Fruit fly (Drosophila melanogaster): ENCODE results near the gene ru.

The ru gene

DNA sequence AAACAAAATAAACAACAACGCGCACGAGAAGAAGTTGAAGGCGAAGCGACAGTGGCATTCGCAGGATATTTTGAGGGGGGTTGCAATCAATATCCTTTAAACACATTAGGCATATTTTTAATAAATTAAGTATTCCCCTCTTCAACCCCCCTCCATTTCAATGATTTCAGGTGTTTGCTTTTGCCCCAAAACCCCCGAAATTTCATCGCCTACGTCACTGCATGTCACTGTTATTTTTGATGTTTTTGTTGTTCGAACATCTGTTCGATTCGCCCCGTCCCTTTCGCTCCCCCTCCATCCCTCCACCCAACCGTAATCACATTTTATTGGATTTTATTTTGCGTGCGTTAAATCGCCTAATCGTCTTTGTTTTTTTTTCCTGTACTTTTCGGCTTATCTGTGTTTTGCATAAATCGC, 2.2 kb upstream of the ru start (continued):
- TF ChIP-seq Rx (GFP tag; IDR thresholded peaks at IDR 0.05), result peak; percentile 81
- peak; percentile 79 for TF ChIP-seq tgo (GFP tag; IDR thresholded peaks at IDR 0.05)
- peak; percentile 84 for TF ChIP-seq CG31441 (GFP tag; IDR thresholded peaks at IDR 0.05)
- TF ChIP-seq CG11093 (GFP tag; IDR thresholded peaks at IDR 0.05), result peak; percentile 79
- peak; percentile 70 for TF ChIP-seq gt (GFP tag; IDR thresholded peaks at IDR 0.05)
- TF ChIP-seq run (tag; optimal IDR thresholded peaks at IDR 0.05), result peak; percentile 44
- no peak for TF ChIP-seq CG6854 (GFP tag; optimal IDR thresholded peaks at IDR 0.05)
- TF ChIP-seq cato (GFP tag; optimal IDR thresholded peaks at IDR 0.05; ENCODE audit: borderline replicate concordance), result peak; percentile 53
- TF ChIP-seq vfl (GFP tag; optimal IDR thresholded peaks at IDR 0.05), result peak; percentile 36
- TF ChIP-seq lola (GFP tag; optimal IDR thresholded peaks at IDR 0.05), result peak in 1 of 3 experiments; percentile 79
- TF ChIP-seq ara (GFP tag; IDR thresholded peaks at IDR 0.05), result peak; percentile 94
- peak; percentile 54; the same call in 1 of the 2 replicates for TF ChIP-seq danr (GFP tag; IDR thresholded peaks at IDR 0.05)
- peak; percentile 18 for TF ChIP-seq TFAM (GFP tag; optimal IDR thresholded peaks at IDR 0.05)
- TF ChIP-seq Gug (GFP tag; IDR thresholded peaks at IDR 0.05), result peak; percentile 93
- peak; percentile 57 for TF ChIP-seq eyg (GFP tag; optimal IDR thresholded peaks at IDR 0.05)
- TF ChIP-seq dmrt11E (tag; optimal IDR thresholded peaks at IDR 0.05), result peak; percentile 86
- peak; percentile 80 for TF ChIP-seq Hsf (GFP tag; optimal IDR thresholded peaks at IDR 0.05)
- peak; percentile 51 for TF ChIP-seq ro (GFP tag; IDR thresholded peaks at IDR 0.05)
- TF ChIP-seq CG1832 (GFP tag; optimal IDR thresholded peaks at IDR 0.05), result no peak
- TF ChIP-seq CG31224 (GFP tag; IDR thresholded peaks at IDR 0.05), result peak; percentile 74
- peak; percentile 17 for TF ChIP-seq CG2116 (GFP tag; optimal IDR thresholded peaks at IDR 0.05)
- peak; percentile 76 for TF ChIP-seq ems (GFP tag; optimal IDR thresholded peaks at IDR 0.05)
- TF ChIP-seq az2 (GFP tag; optimal IDR thresholded peaks at IDR 0.05), result peak; percentile 75
- no peak for TF ChIP-seq hb (GFP tag; IDR thresholded peaks at IDR 0.05; ENCODE audit: partially characterized antibody)
- peak; percentile 92 for TF ChIP-seq slbo (GFP tag; IDR thresholded peaks at IDR 0.05)
- TF ChIP-seq CG11456 (GFP tag; IDR thresholded peaks at IDR 0.05), result peak; percentile 86
- peak; percentile 88 for TF ChIP-seq lab (GFP tag; optimal IDR thresholded peaks at IDR 0.05)
- 0 out of 2 replicates have a peak, but pooled peaks have one; percentile 27 for TF ChIP-seq Dref (GFP tag; IDR thresholded peaks at IDR 0.05)
- TF ChIP-seq Hr78 (GFP tag; optimal IDR thresholded peaks at IDR 0.05), result peak in 1 of 2 experiments; percentile 6
- no peak for TF ChIP-seq lov (optimal IDR thresholded peaks at IDR 0.05)
- TF ChIP-seq lov (GFP tag; IDR thresholded peaks at IDR 0.05), result peak; percentile 91
- TF ChIP-seq Tbp (GFP tag; optimal IDR thresholded peaks at IDR 0.05), result no peak
- peak; percentile 66; the same call in 1 of the 2 replicates for TF ChIP-seq ham (GFP tag; IDR thresholded peaks at IDR 0.05)
- TF ChIP-seq tx (GFP tag; optimal IDR thresholded peaks at IDR 0.05), result peak; percentile 61
- no peak for TF ChIP-seq MTF-1 (GFP tag; optimal IDR thresholded peaks at IDR 0.05; ENCODE audit: borderline replicate concordance)
- TF ChIP-seq Ssrp (tag; optimal IDR thresholded peaks at IDR 0.05), result peak; percentile 66
- TF ChIP-seq peb (GFP tag; IDR thresholded peaks at IDR 0.05), result peak; percentile 80
- TF ChIP-seq Sry-β (GFP tag; optimal IDR thresholded peaks at IDR 0.05), result no peak
- peak; percentile 60 for TF ChIP-seq CG2202 (tag; optimal IDR thresholded peaks at IDR 0.05)
- peak; percentile 69 for TF ChIP-seq kay (GFP tag; optimal IDR thresholded peaks at IDR 0.05)
- TF ChIP-seq zf30C (GFP tag; optimal IDR thresholded peaks at IDR 0.05), result no peak
- TF ChIP-seq CG1602 (GFP tag; optimal IDR thresholded peaks at IDR 0.05), result peak; percentile 79
- TF ChIP-seq caup (GFP tag; optimal IDR thresholded peaks at IDR 0.05; ENCODE audit: severe bottlenecking), result peak; percentile 74
- peak; percentile 57 for TF ChIP-seq pho (GFP tag; optimal IDR thresholded peaks at IDR 0.05)
- TF ChIP-seq Lhr (GFP tag; optimal IDR thresholded peaks at IDR 0.05), result peak; percentile 9
- no peak for TF ChIP-seq CG6791 (GFP tag; IDR thresholded peaks at IDR 0.05; ENCODE audit: partially characterized antibody)
- TF ChIP-seq nom (GFP tag; optimal IDR thresholded peaks at IDR 0.05), result no peak
- peak; percentile 48 for TF ChIP-seq CG3995 (GFP tag; optimal IDR thresholded peaks at IDR 0.05)
- TF ChIP-seq YL-1 (GFP tag; optimal IDR thresholded peaks at IDR 0.05), result no peak
- TF ChIP-seq Atf3 (GFP tag; optimal IDR thresholded peaks at IDR 0.05), result peak; percentile 39
- TF ChIP-seq Dip3 (GFP tag; optimal IDR thresholded peaks at IDR 0.05), result peak; percentile 59

Data from whole organism, embryonic.